Fruit fly (Drosophila melanogaster) whole organism, embryonic: ENCODE results near the gene NitFhit.

Experiments used
- Abd-B ChIP-seq: fragments of 200-800 bp; sonication (Bioruptor generic); optimal IDR thresholded peaks from 2 replicates; lab custom pipeline; 2018; ENCODE audit warnings: missing biosample characterization, mild to moderate bottlenecking, missing genetic modification characterization, moderate library complexity
- C15 ChIP-seq: fragments of 200-800 bp; sonication (Bioruptor generic); IDR thresholded peaks from 3 replicates; pipeline ENCODE4 v1.3.6; 2022; ENCODE audit warnings: missing biosample characterization, missing genetic modification characterization
- CG10565 ChIP-seq: fragments of 200-800 bp; sonication (Bioruptor generic); optimal IDR thresholded peaks from 3 replicates; lab custom pipeline; 2016; ENCODE audit warnings: missing biosample characterization, mild to moderate bottlenecking, missing genetic modification characterization
- CG11504 ChIP-seq: fragments of 200-800 bp; sonication (Bioruptor generic); optimal IDR thresholded peaks from 3 replicates; lab custom pipeline; 2019; ENCODE audit warnings: missing biosample characterization, mild to moderate bottlenecking, missing genetic modification characterization, moderate library complexity
- CG12299 ChIP-seq: fragments of 200-800 bp; sonication (Bioruptor generic); optimal IDR thresholded peaks from 2 replicates; lab custom pipeline; 2018; ENCODE audit warnings: missing biosample characterization, mild to moderate bottlenecking, missing genetic modification characterization
- CG13296 ChIP-seq: fragments of 200-800 bp; sonication (Bioruptor generic); optimal IDR thresholded peaks from 3 replicates; lab custom pipeline; 2018; ENCODE audit warnings: missing biosample characterization, mild to moderate bottlenecking, missing genetic modification characterization
- CG1602 ChIP-seq: fragments of 200-800 bp; sonication (Bioruptor generic); optimal IDR thresholded peaks from 3 replicates; lab custom pipeline; 2016; ENCODE audit warnings: missing biosample characterization, missing genetic modification characterization
- CG17186 ChIP-seq: fragments of 200-800 bp; sonication (Bioruptor generic); optimal IDR thresholded peaks from 3 replicates; lab custom pipeline; 2017; ENCODE audit warnings: missing biosample characterization, missing genetic modification reagents, missing genetic modification characterization
- CG17829 ChIP-seq: fragments of 200-800 bp; optimal IDR thresholded peaks from 2 replicates; lab custom pipeline; 2019; ENCODE audit warnings: missing biosample characterization, mild to moderate bottlenecking, missing genetic modification characterization, moderate library complexity
- CG1792 ChIP-seq: fragments of 200-800 bp; sonication (Bioruptor generic); optimal IDR thresholded peaks from 2 replicates; lab custom pipeline; 2016; ENCODE audit warnings: missing biosample characterization, missing genetic modification characterization
- CG2199 ChIP-seq: fragments of 200-800 bp; sonication (Bioruptor generic); IDR thresholded peaks from 3 replicates; pipeline ENCODE4 v1.3.6; 2022; ENCODE audit warnings: missing biosample characterization, missing genetic modification characterization
- CG30020 ChIP-seq: fragments of 200-800 bp; optimal IDR thresholded peaks from 2 replicates; lab custom pipeline; 2019; ENCODE audit warnings: missing biosample characterization, mild to moderate bottlenecking, missing genetic modification characterization, moderate library complexity
- CG32767 ChIP-seq: fragments of 200-800 bp; sonication (Bioruptor generic); IDR thresholded peaks from 2 replicates; pipeline ENCODE4 v1.3.6; 2022; ENCODE audit warnings: missing biosample characterization, missing genetic modification characterization
- CG3726 ChIP-seq: fragments of 200-800 bp; sonication (Bioruptor generic); IDR thresholded peaks from 3 replicates; pipeline ENCODE4, ENCODE4 v1.3.6; 2022; ENCODE audit warnings: missing biosample characterization, missing genetic modification characterization
- CG4854 ChIP-seq: fragments of 200-800 bp; sonication (Bioruptor generic); optimal IDR thresholded peaks from 2 replicates; lab custom pipeline; 2016; ENCODE audit warnings: missing biosample characterization, missing genetic modification characterization, inconsistent platforms
- CG7745 ChIP-seq: fragments of 200-800 bp; sonication (Bioruptor generic); optimal IDR thresholded peaks from 2 replicates; lab custom pipeline; 2018; ENCODE audit warnings: missing biosample characterization, mild to moderate bottlenecking, missing genetic modification characterization, moderate library complexity
- CG7786 ChIP-seq: fragments of 200-800 bp; sonication (Bioruptor generic); optimal IDR thresholded peaks from 2 replicates; lab custom pipeline; 2016; ENCODE audit warnings: missing biosample characterization, missing genetic modification characterization
- CG8281 ChIP-seq: fragments of 200-800 bp; sonication (Bioruptor generic); optimal IDR thresholded peaks from 2 replicates; lab custom pipeline; 2018; ENCODE audit warnings: missing biosample characterization, mild to moderate bottlenecking, missing genetic modification characterization, moderate library complexity
- Dref ChIP-seq: fragments of 200-800 bp; sonication (Bioruptor generic); IDR thresholded peaks from 2 replicates; pipeline ENCODE4 v1.3.6; 2022; ENCODE audit warnings: missing biosample characterization, missing genetic modification characterization
- Drgx ChIP-seq: fragments of 200-800 bp; sonication (Bioruptor generic); IDR thresholded peaks from 2 replicates; pipeline ENCODE4 v1.3.6; 2022; ENCODE audit warnings: missing biosample characterization, missing genetic modification characterization
- ERR ChIP-seq: fragments of 200-800 bp; sonication (Bioruptor generic); optimal IDR thresholded peaks from 2 replicates; lab custom pipeline; 2016; ENCODE audit warnings: missing biosample characterization, missing genetic modification characterization
- Elba2 ChIP-seq: fragments of 200-800 bp; sonication (Bioruptor generic); optimal IDR thresholded peaks from 3 replicates; lab custom pipeline; 2016; ENCODE audit warnings: missing biosample characterization, missing genetic modification characterization
- Ets65A ChIP-seq: fragments of 200-800 bp; sonication (Bioruptor generic); peaks from one replicate; lab custom pipeline; 2016; ENCODE audit warnings: missing biosample characterization, missing genetic modification characterization
- GATAe ChIP-seq: fragments of 200-800 bp; sonication (Bioruptor generic); conservative IDR thresholded peaks from 2 replicates; pipeline ENCODE4 v1.3.6; 2022; ENCODE audit warnings: missing biosample characterization, missing genetic modification characterization
- Hr39 ChIP-seq: fragments of >200 bp; optimal IDR thresholded peaks from 2 replicates; lab custom pipeline; 2017
- NK7.1 ChIP-seq: fragments of 200-800 bp; sonication (Bioruptor generic); optimal IDR thresholded peaks from 3 replicates; lab custom pipeline; 2016; ENCODE audit warnings: missing biosample characterization, missing genetic modification characterization
- Nf-YA ChIP-seq: fragments of 200-800 bp; sonication (Bioruptor generic); IDR thresholded peaks from 2 replicates; pipeline ENCODE4 v1.3.6; 2022; ENCODE audit warnings: missing biosample characterization, missing genetic modification characterization
- NfI ChIP-seq: fragments of 200-800 bp; sonication (Bioruptor generic); optimal IDR thresholded peaks from 3 replicates; lab custom pipeline; 2018; ENCODE audit warnings: missing biosample characterization, mild to moderate bottlenecking, missing genetic modification characterization, moderate library complexity
- Opbp ChIP-seq: fragments of 200-800 bp; sonication (Bioruptor generic); IDR thresholded peaks from 3 replicates; pipeline ENCODE4 v1.3.6; 2022; ENCODE audit warnings: missing biosample characterization, missing genetic modification characterization; ENCODE audit not compliant: partially characterized antibody
- al ChIP-seq: fragments of 200-800 bp; sonication (Bioruptor generic); IDR thresholded peaks from 2 replicates; pipeline ENCODE4 v1.3.6; 2022; ENCODE audit warnings: missing biosample characterization, missing genetic modification characterization
- amos ChIP-seq: fragments of 200-800 bp; sonication (Bioruptor generic); IDR thresholded peaks from 2 replicates; pipeline ENCODE4 v1.3.6; 2022; ENCODE audit warnings: missing biosample characterization, missing genetic modification characterization; ENCODE audit not compliant: partially characterized antibody
- ato ChIP-seq: fragments of 200-800 bp; sonication (Bioruptor generic); IDR thresholded peaks from 2 replicates; pipeline ENCODE4 v1.3.6; 2022; ENCODE audit warnings: missing biosample characterization, missing genetic modification characterization; ENCODE audit not compliant: partially characterized antibody
- cato ChIP-seq: fragments of 200-800 bp; sonication (Bioruptor generic); optimal IDR thresholded peaks from 2 replicates; lab custom pipeline; 2016; ENCODE audit warnings: missing biosample characterization, missing genetic modification characterization, borderline replicate concordance
- chn ChIP-seq: fragments of 200-800 bp; sonication (Bioruptor generic); optimal IDR thresholded peaks from 2 replicates; lab custom pipeline; 2016; ENCODE audit warnings: missing biosample characterization, missing genetic modification characterization
- croc ChIP-seq: fragments of 200-800 bp; sonication (Bioruptor generic); conservative IDR thresholded peaks from 3 replicates; pipeline ENCODE4 v1.3.6; 2022; ENCODE audit warnings: missing biosample characterization, missing genetic modification characterization
- ham ChIP-seq: fragments of 200-800 bp; sonication (Bioruptor generic); IDR thresholded peaks from 2 replicates; pipeline ENCODE4 v1.3.6; 2022; ENCODE audit warnings: missing biosample characterization, missing genetic modification characterization
- hbn ChIP-seq: fragments of 200-800 bp; sonication (Bioruptor generic); IDR thresholded peaks from 2 replicates; pipeline ENCODE4 v1.3.6; 2022; ENCODE audit warnings: missing biosample characterization, missing genetic modification characterization; ENCODE audit not compliant: partially characterized antibody
- hth ChIP-seq: fragments of >200 bp; optimal IDR thresholded peaks from 2 replicates; lab custom pipeline; 2017; ENCODE audit warnings: inconsistent platforms
- jing ChIP-seq: fragments of 200-800 bp; sonication (Bioruptor generic); optimal IDR thresholded peaks from 2 replicates; lab custom pipeline; 2018; ENCODE audit warnings: missing biosample characterization, mild to moderate bottlenecking, missing genetic modification characterization
- nmo ChIP-seq: fragments of 200-800 bp; sonication (Bioruptor generic); optimal IDR thresholded peaks from 2 replicates; lab custom pipeline; 2018; ENCODE audit warnings: missing biosample characterization, mild to moderate bottlenecking, missing genetic modification characterization, moderate library complexity
- pros ChIP-seq: fragments of 200-800 bp; sonication (Bioruptor generic); optimal IDR thresholded peaks from 3 replicates; lab custom pipeline; 2019; ENCODE audit warnings: missing biosample characterization, mild to moderate bottlenecking, missing genetic modification characterization, moderate library complexity
- sens-2 ChIP-seq: fragments of 200-800 bp; sonication (Bioruptor generic); IDR thresholded peaks from 2 replicates; pipeline ENCODE4 v1.3.6; 2022; ENCODE audit warnings: missing biosample characterization, missing genetic modification characterization
- sisA ChIP-seq: fragments of 200-800 bp; sonication (Bioruptor generic); IDR thresholded peaks from 2 replicates; pipeline ENCODE4 v1.3.6; 2022; ENCODE audit warnings: missing biosample characterization, missing genetic modification characterization
- sqz ChIP-seq: fragments of 200-800 bp; sonication (Bioruptor generic); optimal IDR thresholded peaks from 3 replicates; lab custom pipeline; 2018; ENCODE audit warnings: missing biosample characterization, mild to moderate bottlenecking, missing genetic modification characterization
- sug ChIP-seq: fragments of 200-800 bp; optimal IDR thresholded peaks from 2 replicates; lab custom pipeline; 2019; ENCODE audit warnings: missing biosample characterization, mild to moderate bottlenecking, missing genetic modification characterization, moderate library complexity
- vfl ChIP-seq: fragments of 200-800 bp; sonication (Bioruptor generic); optimal IDR thresholded peaks from 2 replicates; lab custom pipeline; 2016; ENCODE audit warnings: missing biosample characterization, missing genetic modification characterization
- vnd ChIP-seq: fragments of 200-800 bp; sonication (Bioruptor generic); IDR thresholded peaks from 3 replicates; pipeline ENCODE4 v1.3.6; 2022; ENCODE audit warnings: missing biosample characterization, missing genetic modification characterization; ENCODE audit not compliant: partially characterized antibody
- wek ChIP-seq: fragments of 200-800 bp; sonication (Bioruptor generic); optimal IDR thresholded peaks from 3 replicates; lab custom pipeline; 2018; ENCODE audit warnings: missing biosample characterization, mild to moderate bottlenecking, missing genetic modification characterization, moderate library complexity
- z ChIP-seq: fragments of 200-800 bp; sonication (Bioruptor generic); IDR thresholded peaks from 3 replicates; pipeline ENCODE4 v1.3.6; 2022; ENCODE audit warnings: missing biosample characterization, missing genetic modification characterization

NitFhit gene

DNA sequence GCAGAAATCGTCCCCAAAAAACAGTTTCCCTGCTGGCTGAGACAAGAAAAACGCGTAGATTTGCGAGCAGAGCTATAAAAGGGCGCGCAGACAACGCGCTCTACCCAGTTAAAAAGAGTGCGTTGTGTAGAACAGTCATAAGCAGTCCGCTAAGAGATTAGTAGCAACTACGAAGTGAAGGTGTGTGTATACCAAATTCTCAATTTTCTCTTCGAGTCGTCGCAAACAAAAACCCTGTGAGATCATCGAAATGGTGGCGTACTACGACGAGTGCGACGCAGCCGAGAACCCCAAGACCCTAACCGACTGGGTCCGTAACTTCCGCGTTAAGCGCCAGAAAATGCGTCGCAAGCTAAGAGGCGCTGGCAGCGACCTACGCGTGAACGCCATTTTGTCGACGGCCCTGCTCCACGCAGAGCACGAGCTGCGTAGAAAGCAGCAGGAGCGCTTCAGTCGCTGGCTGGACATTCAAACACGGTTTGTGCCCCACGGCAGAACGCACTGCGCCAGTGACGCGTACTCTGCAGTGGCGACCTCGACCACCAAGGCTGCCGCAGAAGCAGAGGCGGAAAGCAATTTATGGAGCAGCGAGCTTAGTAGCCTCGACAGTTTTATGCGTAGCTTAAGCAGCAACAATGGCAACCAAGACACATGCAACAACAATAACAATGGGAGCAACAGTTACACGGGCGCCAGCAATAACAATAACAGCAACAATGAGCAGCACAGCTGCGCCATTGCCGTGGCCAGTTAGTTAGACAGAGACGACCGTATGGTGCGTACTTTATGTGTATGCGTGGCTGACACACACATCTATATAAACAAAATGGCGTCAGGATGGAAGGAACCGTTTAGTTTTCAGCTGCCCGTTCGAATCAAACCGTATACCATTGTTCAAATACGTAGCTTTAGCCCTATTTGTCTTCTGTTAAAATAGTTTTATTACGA lies 20.7 kb downstream of the NitFhit start (continued):
- no peak for TF ChIP-seq Elba2 (GFP tag; lab: Kevin White, UChicago)
- peak; percentile 14 for TF ChIP-seq nmo (GFP tag; lab: Kevin White, UChicago)
- TF ChIP-seq CG30020 (tag; lab: Kevin White, UChicago): no peak
- TF ChIP-seq CG8281 (tag; lab: Kevin White, UChicago): no peak
- no peak for TF ChIP-seq croc (GFP tag; lab: Robert Waterston, UW)
- peak; percentile 36 for TF ChIP-seq pros (GFP tag; lab: Kevin White, UChicago)
- peak; percentile 9; the same call in 1 of the 3 replicates for TF ChIP-seq C15 (GFP tag; lab: Robert Waterston, UW)
- TF ChIP-seq NfI (GFP tag; lab: Kevin White, UChicago): no peak
- TF ChIP-seq Drgx (GFP tag; lab: Robert Waterston, UW): peak; percentile 37; the same call in 1 of the 2 replicates
- TF ChIP-seq amos: peak; percentile 49; the same call in 1 of the 2 replicates
- no peak for TF ChIP-seq wek (GFP tag; lab: Kevin White, UChicago)
- no peak for TF ChIP-seq CG17186 (GFP tag; lab: Kevin White, UChicago)
- TF ChIP-seq Ets65A (GFP tag; lab: Kevin White, UChicago): peak; percentile 51
- TF ChIP-seq CG11504: no peak
- TF ChIP-seq CG3726: 0 out of 3 replicates have a peak, but pooled peaks have one; percentile 11
- no peak for TF ChIP-seq vfl (GFP tag; lab: Kevin White, UChicago)
- TF ChIP-seq hth (lab: Kevin White, UChicago): no peak
- no peak; the same call in 1 of the 2 replicates for TF ChIP-seq ham
- no peak for TF ChIP-seq CG1792 (GFP tag; lab: Kevin White, UChicago)
- TF ChIP-seq al (GFP tag; lab: Robert Waterston, UW): no peak

DNA sequence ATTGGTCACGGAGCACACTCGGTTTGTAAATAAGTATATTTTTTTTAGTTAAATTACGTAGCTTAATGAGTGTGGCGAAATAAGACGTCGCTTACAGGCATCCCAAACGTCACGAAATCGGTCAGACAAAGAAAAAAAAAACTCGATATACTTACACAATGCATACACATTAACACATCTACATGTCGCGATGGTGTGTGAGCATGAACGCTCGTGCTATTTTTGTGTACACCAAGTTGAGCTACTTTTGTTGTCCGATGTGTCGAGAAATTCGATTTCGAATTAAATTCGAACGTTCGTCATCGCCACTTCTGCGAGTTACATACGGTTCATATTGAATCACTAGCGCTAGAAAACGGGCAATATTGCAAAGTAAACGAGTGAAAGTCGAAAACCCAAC lies 21.6 kb downstream of the NitFhit start:
- TF ChIP-seq CG10565 (GFP tag; lab: Kevin White, UChicago) (no peak), CG4854 (no peak), Abd-B (GFP tag; lab: Kevin White, UChicago) (no peak), sens-2 (GFP tag; lab: Robert Waterston, UW) (no peak), CG1602 (no peak), Hr39 (lab: Kevin White, UChicago) (no peak), GATAe (GFP tag; lab: Robert Waterston, UW) (no peak), CG2199 (peak; percentile 58; the same call in 1 of the 3 replicates), CG17829 (tag; lab: Kevin White, UChicago) (no peak), ato (GFP tag; lab: Robert Waterston, UW) (no peak), CG13296 (GFP tag; lab: Kevin White, UChicago) (no peak), sqz (peak; percentile 87), sisA (GFP tag; lab: Robert Waterston, UW) (no peak), CG32767 (GFP tag; lab: Robert Waterston, UW) (peak; percentile 92), CG7745 (no peak), Nf-YA (GFP tag; lab: Robert Waterston, UW) (0 out of 2 replicates have a peak, but pooled peaks have one; percentile 33), Opbp (no peak), hbn (GFP tag; lab: Robert Waterston, UW) (no peak), CG7786 (GFP tag; lab: Kevin White, UChicago) (no peak), NK7.1 (GFP tag; lab: Kevin White, UChicago) (no peak), Dref (GFP tag; lab: Robert Waterston, UW) (no peak), ERR (GFP tag; lab: Kevin White, UChicago) (no peak), cato (GFP tag; lab: Kevin White, UChicago) (no peak), jing (GFP tag; lab: Kevin White, UChicago) (no peak), vnd (GFP tag; lab: Robert Waterston, UW) (no peak), CG12299 (tag; lab: Kevin White, UChicago) (peak; percentile 13), chn (GFP tag; lab: Kevin White, UChicago) (no peak), z (GFP tag; lab: Robert Waterston, UW) (peak; percentile 83), sug (tag; lab: Kevin White, UChicago) (no peak)
